Fruit fly (Drosophila melanogaster) whole organism, embryonic: ENCODE data around the gene Mst57Db.

Experiments
- Atf6 ChIP-seq: fragments of 200-800 bp; sonication (Bioruptor generic); IDR thresholded peaks from 2 replicates; pipeline ENCODE4 v1.3.6; 2022; ENCODE audit warnings: missing biosample characterization, missing genetic modification characterization
- B-H1 ChIP-seq: fragments of 200-800 bp; sonication (Bioruptor generic); IDR thresholded peaks from 3 replicates; pipeline ENCODE4 v1.3.6; 2022; ENCODE audit warnings: missing biosample characterization, missing genetic modification characterization
- Bgb ChIP-seq: fragments of 200-800 bp; sonication (Bioruptor generic); IDR thresholded peaks from 2 replicates; pipeline ENCODE4 v1.3.6; 2022; ENCODE audit warnings: missing biosample characterization, missing genetic modification characterization; ENCODE audit not compliant: partially characterized antibody
- C15 ChIP-seq: fragments of 200-800 bp; sonication (Bioruptor generic); IDR thresholded peaks from 3 replicates; pipeline ENCODE4 v1.3.6; 2022; ENCODE audit warnings: missing biosample characterization, missing genetic modification characterization
- CG11247 ChIP-seq: fragments of 200-800 bp; sonication (Bioruptor generic); IDR thresholded peaks from 2 replicates; pipeline ENCODE4 v1.3.6; 2022; ENCODE audit warnings: missing biosample characterization, missing genetic modification characterization
- CG11504 ChIP-seq: fragments of 200-800 bp; sonication (Bioruptor generic); optimal IDR thresholded peaks from 3 replicates; lab custom pipeline; 2019; ENCODE audit warnings: missing biosample characterization, mild to moderate bottlenecking, missing genetic modification characterization, moderate library complexity
- CG12236 ChIP-seq: fragments of 200-800 bp; sonication (Bioruptor generic); optimal IDR thresholded peaks from 2 replicates; lab custom pipeline; 2016; ENCODE audit warnings: missing biosample characterization, missing genetic modification characterization
- CG12769 ChIP-seq: fragments of 200-800 bp; sonication (Bioruptor generic); optimal IDR thresholded peaks from 2 replicates; lab custom pipeline; 2019; ENCODE audit warnings: missing biosample characterization, mild to moderate bottlenecking, missing genetic modification characterization, moderate library complexity
- CG14860 ChIP-seq: fragments of 200-800 bp; sonication (Bioruptor generic); IDR thresholded peaks from 3 replicates; pipeline ENCODE4 v1.3.6; 2022; ENCODE audit warnings: missing biosample characterization, missing genetic modification characterization; ENCODE audit not compliant: partially characterized antibody
- CG17912 ChIP-seq: fragments of 200-800 bp; sonication (Bioruptor generic); optimal IDR thresholded peaks from 2 replicates; lab custom pipeline; 2018; ENCODE audit warnings: missing biosample characterization, mild to moderate bottlenecking, missing genetic modification characterization
- CG1792 ChIP-seq: fragments of 200-800 bp; sonication (Bioruptor generic); optimal IDR thresholded peaks from 2 replicates; lab custom pipeline; 2016; ENCODE audit warnings: missing biosample characterization, missing genetic modification characterization
- CG1832 ChIP-seq: fragments of 200-800 bp; sonication (Bioruptor generic); optimal IDR thresholded peaks from 2 replicates; lab custom pipeline; 2017; ENCODE audit warnings: missing biosample characterization, mild to moderate bottlenecking, missing genetic modification characterization, inconsistent platforms
- CG18599 ChIP-seq: fragments of 200-800 bp; sonication (Bioruptor generic); optimal IDR thresholded peaks from 3 replicates; lab custom pipeline; 2017; ENCODE audit warnings: missing biosample characterization, missing genetic modification characterization, mild to moderate bottlenecking, moderate library complexity, missing genetic modification reagents
- CG18619 ChIP-seq: fragments of 200-800 bp; sonication (Bioruptor generic); optimal IDR thresholded peaks from 3 replicates; lab custom pipeline; 2017; ENCODE audit warnings: missing biosample characterization, mild to moderate bottlenecking, missing genetic modification characterization
- CG2202 ChIP-seq: fragments of 200-800 bp; sonication (Bioruptor generic); optimal IDR thresholded peaks from 2 replicates; lab custom pipeline; 2018; ENCODE audit warnings: missing biosample characterization, mild to moderate bottlenecking, missing genetic modification characterization
- CG30020 ChIP-seq: fragments of 200-800 bp; optimal IDR thresholded peaks from 2 replicates; lab custom pipeline; 2019; ENCODE audit warnings: missing biosample characterization, mild to moderate bottlenecking, missing genetic modification characterization, moderate library complexity
- CG32772 ChIP-seq: fragments of 200-800 bp; sonication (Bioruptor generic); IDR thresholded peaks from 2 replicates; pipeline ENCODE4 v1.3.6; 2022; ENCODE audit warnings: missing biosample characterization, missing genetic modification characterization
- CG3281 ChIP-seq: fragments of 200-800 bp; sonication (Bioruptor generic); optimal IDR thresholded peaks from 3 replicates; lab custom pipeline; 2017; ENCODE audit warnings: missing biosample characterization, mild to moderate bottlenecking, missing genetic modification characterization
- CG34224 ChIP-seq: fragments of 200-800 bp; sonication (Bioruptor generic); IDR thresholded peaks from 3 replicates; pipeline ENCODE4 v1.3.6; 2022; ENCODE audit warnings: missing biosample characterization, missing genetic modification characterization; ENCODE audit not compliant: partially characterized antibody
- CG3726 ChIP-seq: fragments of 200-800 bp; sonication (Bioruptor generic); IDR thresholded peaks from 3 replicates; pipeline ENCODE4, ENCODE4 v1.3.6; 2022; ENCODE audit warnings: missing biosample characterization, missing genetic modification characterization
- CG3838 ChIP-seq: fragments of 200-800 bp; sonication (Bioruptor generic); optimal IDR thresholded peaks from 3 replicates; lab custom pipeline; 2016; ENCODE audit warnings: missing biosample characterization, missing genetic modification characterization
- CG6683 ChIP-seq: fragments of 200-800 bp; sonication (Bioruptor generic); optimal IDR thresholded peaks from 2 replicates; lab custom pipeline; 2017; ENCODE audit warnings: missing biosample characterization, mild to moderate bottlenecking, missing genetic modification characterization, missing genetic modification reagents
- CG7786 ChIP-seq: fragments of 200-800 bp; sonication (Bioruptor generic); optimal IDR thresholded peaks from 2 replicates; lab custom pipeline; 2016; ENCODE audit warnings: missing biosample characterization, missing genetic modification characterization
- CG8944 ChIP-seq: fragments of 200-800 bp; sonication (Bioruptor generic); optimal IDR thresholded peaks from 3 replicates; lab custom pipeline; 2016; ENCODE audit warnings: missing biosample characterization, missing genetic modification characterization
- Chrac-16 ChIP-seq: fragments of 200-800 bp; sonication (Bioruptor generic); optimal IDR thresholded peaks from 3 replicates; lab custom pipeline; 2016; ENCODE audit warnings: missing biosample characterization, missing genetic modification characterization
- H15 ChIP-seq: fragments of 200-800 bp; sonication (Bioruptor generic); IDR thresholded peaks from 3 replicates; pipeline ENCODE4 v1.3.6; 2022; ENCODE audit warnings: missing biosample characterization, missing genetic modification characterization
- NK7.1 ChIP-seq: fragments of 200-800 bp; sonication (Bioruptor generic); optimal IDR thresholded peaks from 3 replicates; lab custom pipeline; 2016; ENCODE audit warnings: missing biosample characterization, missing genetic modification characterization
- Neu2 ChIP-seq: fragments of 200-800 bp; sonication (Bioruptor generic); optimal IDR thresholded peaks from 3 replicates; lab custom pipeline; 2016; ENCODE audit warnings: missing biosample characterization, missing genetic modification characterization, borderline replicate concordance
- Opbp ChIP-seq: fragments of 200-800 bp; sonication (Bioruptor generic); IDR thresholded peaks from 3 replicates; pipeline ENCODE4 v1.3.6; 2022; ENCODE audit warnings: missing biosample characterization, missing genetic modification characterization; ENCODE audit not compliant: partially characterized antibody
- PHDP ChIP-seq: fragments of 200-800 bp; sonication (Bioruptor generic); optimal IDR thresholded peaks from 3 replicates; lab custom pipeline; 2018; ENCODE audit warnings: missing biosample characterization, mild to moderate bottlenecking, missing genetic modification characterization, moderate library complexity
- Rx ChIP-seq: fragments of 200-800 bp; sonication (Bioruptor generic); IDR thresholded peaks from 2 replicates; pipeline ENCODE4 v1.3.6; 2022; ENCODE audit warnings: missing biosample characterization, missing genetic modification characterization
- Sox102F ChIP-seq: fragments of 200-800 bp; sonication (Bioruptor generic); optimal IDR thresholded peaks from 2 replicates; lab custom pipeline; 2018; ENCODE audit warnings: missing biosample characterization, mild to moderate bottlenecking, missing genetic modification characterization, moderate library complexity
- Ssrp ChIP-seq: fragments of 200-800 bp; sonication (Bioruptor generic); optimal IDR thresholded peaks from 2 replicates; lab custom pipeline; 2018; ENCODE audit warnings: missing biosample characterization, mild to moderate bottlenecking, missing genetic modification characterization, moderate library complexity
- YL-1 ChIP-seq: fragments of 200-800 bp; sonication (Bioruptor generic); optimal IDR thresholded peaks from 3 replicates; lab custom pipeline; 2017; ENCODE audit warnings: missing biosample characterization, mild to moderate bottlenecking, missing genetic modification characterization
- bigmax ChIP-seq: fragments of 200-800 bp; sonication (Bioruptor generic); optimal IDR thresholded peaks from 2 replicates; lab custom pipeline; 2018; ENCODE audit warnings: missing biosample characterization, mild to moderate bottlenecking, missing genetic modification characterization
- ci ChIP-seq: fragments of 200-800 bp; sonication (Bioruptor generic); IDR thresholded peaks from 3 replicates; pipeline ENCODE4 v1.3.6; 2022; ENCODE audit warnings: missing biosample characterization, missing genetic modification characterization
- crc ChIP-seq: fragments of 200-800 bp; sonication (Bioruptor generic); optimal IDR thresholded peaks from 2 replicates; lab custom pipeline; 2016; ENCODE audit warnings: missing biosample characterization, missing genetic modification characterization
- dysf ChIP-seq: fragments of 200-800 bp; sonication (Bioruptor generic); IDR thresholded peaks from 3 replicates; pipeline ENCODE4 v1.3.6; 2022; ENCODE audit warnings: missing biosample characterization, missing genetic modification characterization
- en ChIP-seq: fragments of 200-800 bp; sonication (Bioruptor generic); optimal IDR thresholded peaks from 2 replicates; lab custom pipeline; 2016; ENCODE audit warnings: missing biosample characterization, missing genetic modification characterization
- fd96Cb ChIP-seq: fragments of 200-800 bp; sonication (Bioruptor generic); optimal IDR thresholded peaks from 2 replicates; lab custom pipeline; 2018; ENCODE audit warnings: missing biosample characterization, mild to moderate bottlenecking, missing genetic modification characterization, moderate library complexity
- lab ChIP-seq: fragments of 200-800 bp; sonication (Bioruptor generic); optimal IDR thresholded peaks from 3 replicates; lab custom pipeline; 2017; ENCODE audit warnings: missing biosample characterization, missing genetic modification characterization, mild to moderate bottlenecking, moderate library complexity, missing genetic modification reagents
- lilli ChIP-seq: fragments of 200-800 bp; sonication (Bioruptor generic); optimal IDR thresholded peaks from 3 replicates; lab custom pipeline; 2016; ENCODE audit warnings: missing biosample characterization, missing genetic modification characterization
- lov ChIP-seq, 2 experiments: fragments of 200-800 bp in 1 of 2; fragments of >200 bp in 1 of 2; sonication (Bioruptor generic) in 1 of 2; IDR thresholded peaks in 1 of 2; optimal IDR thresholded peaks in 1 of 2; 2 replicates in 1 of 2; 3 replicates in 1 of 2; pipeline versions ENCODE4 v1.3.6 to Lab custom; 2017 to 2022; ENCODE audit warnings: missing biosample characterization in 1 of 2, missing genetic modification characterization in 1 of 2
- p53 ChIP-seq: fragments of 200-800 bp; sonication (Bioruptor generic); optimal IDR thresholded peaks from 2 replicates; lab custom pipeline; 2016; ENCODE audit warnings: missing biosample characterization, missing genetic modification characterization
- pfk ChIP-seq: fragments of 200-800 bp; sonication (Bioruptor generic); optimal IDR thresholded peaks from 2 replicates; lab custom pipeline; 2018; ENCODE audit warnings: missing biosample characterization, mild to moderate bottlenecking, missing genetic modification characterization, moderate library complexity
- sna ChIP-seq: fragments of 200-800 bp; sonication (Bioruptor generic); IDR thresholded peaks from 2 replicates; pipeline ENCODE4 v1.3.6; 2022; ENCODE audit warnings: missing biosample characterization, missing genetic modification characterization; ENCODE audit not compliant: partially characterized antibody
- tgo ChIP-seq: fragments of 200-800 bp; sonication (Bioruptor generic); IDR thresholded peaks from 3 replicates; pipeline ENCODE4 v1.3.6; 2022; ENCODE audit warnings: missing biosample characterization, missing genetic modification characterization
- tx ChIP-seq: fragments of 200-800 bp; sonication (Bioruptor generic); optimal IDR thresholded peaks from 2 replicates; lab custom pipeline; 2016; ENCODE audit warnings: missing biosample characterization, missing genetic modification characterization
- wdn ChIP-seq: fragments of 200-800 bp; sonication (Bioruptor generic); IDR thresholded peaks from 2 replicates; pipeline ENCODE4 v1.3.6; 2022; ENCODE audit warnings: missing biosample characterization, missing genetic modification characterization
- wor ChIP-seq: fragments of 200-800 bp; sonication (Bioruptor generic); IDR thresholded peaks from 2 replicates; pipeline ENCODE4 v1.3.6; 2022; ENCODE audit warnings: missing biosample characterization, missing genetic modification characterization
- zfh1 ChIP-seq: fragments of 200-800 bp; sonication (Bioruptor generic); IDR thresholded peaks from 3 replicates; pipeline ENCODE4 v1.3.6; 2022; ENCODE audit warnings: missing biosample characterization, missing genetic modification characterization

Mst57Db gene

DNA sequence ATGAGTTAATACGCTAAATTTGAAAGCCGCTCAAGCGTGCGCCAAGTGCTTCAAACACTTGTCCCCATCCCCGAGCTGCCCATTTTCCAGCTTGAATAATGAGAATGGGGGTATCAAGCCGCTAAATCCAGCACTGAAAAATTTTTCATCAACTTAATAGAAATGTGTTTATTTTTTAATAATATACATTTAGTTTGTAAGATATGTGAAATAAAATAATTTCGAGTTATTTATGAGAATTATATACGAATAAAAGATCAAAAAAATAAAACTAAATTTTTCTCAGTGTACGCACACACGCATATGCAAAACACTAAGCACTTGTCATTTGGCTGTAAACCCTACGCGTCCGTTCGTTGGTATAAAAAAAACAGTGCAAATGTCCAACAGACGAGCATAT is 24.1 kb upstream of the Mst57Db start (continued):
- TF ChIP-seq CG3838 (GFP tag; lab: Kevin White, UChicago) (no peak), pfk (GFP tag; lab: Kevin White, UChicago) (no peak), CG11504 (tag; lab: Kevin White, UChicago) (peak; percentile 53), CG18619 (no peak), Neu2 (GFP tag; lab: Kevin White, UChicago) (no peak), Opbp (GFP tag; lab: Robert Waterston, UW) (no peak), CG34224 (GFP tag; lab: Robert Waterston, UW) (no peak), CG30020 (tag; lab: Kevin White, UChicago) (no peak), zfh1 (GFP tag; lab: Robert Waterston, UW) (no peak), B-H1 (GFP tag; lab: Robert Waterston, UW) (no peak), Bgb (GFP tag; lab: Robert Waterston, UW) (no peak), YL-1 (no peak), CG3726 (GFP tag; lab: Robert Waterston, UW) (no peak), Ssrp (tag; lab: Kevin White, UChicago) (no peak), fd96Cb (tag; lab: Kevin White, UChicago) (no peak), wdn (GFP tag; lab: Robert Waterston, UW) (no peak), lilli (GFP tag; lab: Kevin White, UChicago) (no peak), PHDP (tag; lab: Kevin White, UChicago) (peak; percentile 22), Atf6 (no peak; the same call in 1 of the 2 replicates), CG2202 (tag; lab: Kevin White, UChicago) (no peak), CG18599 (GFP tag; lab: Kevin White, UChicago) (peak; percentile 76), CG14860 (GFP tag; lab: Robert Waterston, UW) (no peak), lab (GFP tag; lab: Kevin White, UChicago) (peak; percentile 55), ci (GFP tag; lab: Robert Waterston, UW) (no peak), tx (no peak), dysf (GFP tag; lab: Robert Waterston, UW) (peak; percentile 54; the same call in 1 of the 3 replicates), tgo (GFP tag; lab: Robert Waterston, UW) (no peak), CG6683 (GFP tag; lab: Kevin White, UChicago) (no peak), CG11247 (GFP tag; lab: Robert Waterston, UW) (0 out of 2 replicates have a peak, but pooled peaks have one; percentile 12), CG7786 (GFP tag; lab: Kevin White, UChicago) (no peak), CG17912 (GFP tag; lab: Kevin White, UChicago) (no peak), lov (optimal IDR thresholded peaks at IDR 0.05; lab: Kevin White, UChicago) (no peak), lov (GFP tag; IDR thresholded peaks at IDR 0.05; lab: Robert Waterston, UW) (no peak), NK7.1 (GFP tag; lab: Kevin White, UChicago) (no peak), sna (GFP tag; lab: Robert Waterston, UW) (no peak), Rx (GFP tag; lab: Robert Waterston, UW) (no peak), crc (no peak), C15 (GFP tag; lab: Robert Waterston, UW) (no peak), CG12769 (tag; lab: Kevin White, UChicago) (no peak), en (GFP tag; lab: Kevin White, UChicago) (no peak), Chrac-16 (GFP tag; lab: Kevin White, UChicago) (no peak), bigmax (GFP tag; lab: Kevin White, UChicago) (no peak), H15 (GFP tag; lab: Robert Waterston, UW) (no peak), CG32772 (no peak), CG1792 (GFP tag; lab: Kevin White, UChicago) (no peak), wor (GFP tag; lab: Robert Waterston, UW) (no peak), CG3281 (GFP tag; lab: Kevin White, UChicago) (peak; percentile 53), p53 (GFP tag; lab: Kevin White, UChicago) (no peak), CG1832 (no peak), CG8944 (GFP tag; lab: Kevin White, UChicago) (no peak), CG12236 (GFP tag; lab: Kevin White, UChicago) (no peak), Sox102F (no peak)
